Fruit fly (Drosophila melanogaster) whole organism, embryonic: ENCODE results near the gene Cep97.

Source experiments
- Ada2b ChIP-seq: fragments of 200-800 bp; sonication (Bioruptor generic); IDR thresholded peaks from 2 replicates; pipeline ENCODE4 v1.3.6; 2022; ENCODE audit warnings: missing biosample characterization, missing genetic modification characterization
- CG10979 ChIP-seq: fragments of 200-800 bp; sonication (Bioruptor generic); optimal IDR thresholded peaks from 2 replicates; lab custom pipeline; 2018; ENCODE audit warnings: missing biosample characterization, mild to moderate bottlenecking, missing genetic modification characterization, moderate library complexity
- CG12391 ChIP-seq: fragments of 200-800 bp; sonication (Bioruptor generic); optimal IDR thresholded peaks from 3 replicates; lab custom pipeline; 2018; ENCODE audit warnings: missing biosample characterization, mild to moderate bottlenecking, missing genetic modification characterization, moderate library complexity
- CG13287 ChIP-seq: fragments of 200-800 bp; sonication (Bioruptor generic); IDR thresholded peaks from 2 replicates; pipeline ENCODE4 v1.3.6; 2022; ENCODE audit warnings: missing biosample characterization, missing genetic modification characterization; ENCODE audit not compliant: partially characterized antibody
- CG13296 ChIP-seq: fragments of 200-800 bp; sonication (Bioruptor generic); optimal IDR thresholded peaks from 3 replicates; lab custom pipeline; 2018; ENCODE audit warnings: missing biosample characterization, mild to moderate bottlenecking, missing genetic modification characterization
- CG1603 ChIP-seq: fragments of 200-800 bp; sonication (Bioruptor generic); optimal IDR thresholded peaks from 2 replicates; lab custom pipeline; 2019; ENCODE audit warnings: missing biosample characterization, mild to moderate bottlenecking, missing genetic modification characterization, moderate library complexity
- CG17328 ChIP-seq: fragments of 200-800 bp; sonication (Bioruptor generic); IDR thresholded peaks from 2 replicates; pipeline ENCODE4 v1.3.6; 2022; ENCODE audit warnings: missing biosample characterization, missing genetic modification characterization
- CG2712 ChIP-seq: fragments of 200-800 bp; optimal IDR thresholded peaks from 3 replicates; lab custom pipeline; 2019; ENCODE audit warnings: missing biosample characterization, mild to moderate bottlenecking, missing genetic modification characterization, moderate library complexity
- CG30020 ChIP-seq: fragments of 200-800 bp; optimal IDR thresholded peaks from 2 replicates; lab custom pipeline; 2019; ENCODE audit warnings: missing biosample characterization, mild to moderate bottlenecking, missing genetic modification characterization, moderate library complexity
- CG31441 ChIP-seq: fragments of 200-800 bp; sonication (Bioruptor generic); IDR thresholded peaks from 2 replicates; pipeline ENCODE4 v1.3.6; 2022; ENCODE audit warnings: missing biosample characterization, missing genetic modification characterization
- CG32772 ChIP-seq: fragments of 200-800 bp; sonication (Bioruptor generic); IDR thresholded peaks from 2 replicates; pipeline ENCODE4 v1.3.6; 2022; ENCODE audit warnings: missing biosample characterization, missing genetic modification characterization
- CG34224 ChIP-seq: fragments of 200-800 bp; sonication (Bioruptor generic); IDR thresholded peaks from 3 replicates; pipeline ENCODE4 v1.3.6; 2022; ENCODE audit warnings: missing biosample characterization, missing genetic modification characterization; ENCODE audit not compliant: partially characterized antibody
- CG4360 ChIP-seq: fragments of 200-800 bp; sonication (Bioruptor generic); IDR thresholded peaks from 2 replicates; pipeline ENCODE4 v1.3.6; 2022; ENCODE audit warnings: missing biosample characterization, missing genetic modification characterization
- CG6254 ChIP-seq: fragments of 200-800 bp; sonication (Bioruptor generic); optimal IDR thresholded peaks from 3 replicates; lab custom pipeline; 2017; ENCODE audit warnings: mild to moderate bottlenecking, missing biosample characterization, missing genetic modification reagents, missing genetic modification characterization
- CG7372 ChIP-seq: fragments of 200-800 bp; sonication (Bioruptor generic); IDR thresholded peaks from 2 replicates; pipeline ENCODE4 v1.3.6; 2022; ENCODE audit warnings: missing biosample characterization, missing genetic modification characterization
- CG7745 ChIP-seq: fragments of 200-800 bp; sonication (Bioruptor generic); optimal IDR thresholded peaks from 2 replicates; lab custom pipeline; 2018; ENCODE audit warnings: missing biosample characterization, mild to moderate bottlenecking, missing genetic modification characterization, moderate library complexity
- CG8388 ChIP-seq: fragments of 200-800 bp; sonication (Bioruptor generic); optimal IDR thresholded peaks from 2 replicates; lab custom pipeline; 2019; ENCODE audit warnings: missing biosample characterization, mild to moderate bottlenecking, missing genetic modification characterization, moderate library complexity
- CG9437 ChIP-seq: fragments of 200-800 bp; sonication (Bioruptor generic); optimal IDR thresholded peaks from 2 replicates; lab custom pipeline; 2018; ENCODE audit warnings: missing biosample characterization, mild to moderate bottlenecking, missing genetic modification characterization
- CG9609 ChIP-seq: fragments of 200-800 bp; sonication (Bioruptor generic); optimal IDR thresholded peaks from 3 replicates; lab custom pipeline; 2016; ENCODE audit warnings: missing biosample characterization, missing genetic modification characterization
- CTCF ChIP-seq: fragments of 200-800 bp; sonication (Bioruptor generic); optimal IDR thresholded peaks from 2 replicates; lab custom pipeline; 2017; ENCODE audit warnings: missing biosample characterization, mild to moderate bottlenecking, missing genetic modification characterization, moderate library complexity
- CrebB ChIP-seq: fragments of 200-800 bp; sonication (Bioruptor generic); optimal IDR thresholded peaks from 3 replicates; lab custom pipeline; 2018; ENCODE audit warnings: missing biosample characterization, mild to moderate bottlenecking, missing genetic modification characterization
- Drgx ChIP-seq: fragments of 200-800 bp; sonication (Bioruptor generic); IDR thresholded peaks from 2 replicates; pipeline ENCODE4 v1.3.6; 2022; ENCODE audit warnings: missing biosample characterization, missing genetic modification characterization
- Fer1 ChIP-seq: fragments of 200-800 bp; sonication (Bioruptor generic); optimal IDR thresholded peaks from 2 replicates; lab custom pipeline; 2017; ENCODE audit warnings: missing biosample characterization, mild to moderate bottlenecking, missing genetic modification characterization
- HLH3B ChIP-seq: fragments of 200-800 bp; sonication (Bioruptor generic); IDR thresholded peaks from 2 replicates; pipeline ENCODE4 v1.3.6; 2022; ENCODE audit warnings: missing biosample characterization, missing genetic modification characterization
- Jarid2 ChIP-seq: fragments of 200-800 bp; sonication (Bioruptor generic); optimal IDR thresholded peaks from 3 replicates; lab custom pipeline; 2017; ENCODE audit warnings: mild to moderate bottlenecking, missing biosample characterization, missing genetic modification reagents, missing genetic modification characterization
- Med ChIP-seq: fragments of 200-800 bp; sonication (Bioruptor generic); peaks from one replicate; lab custom pipeline; 2016; ENCODE audit warnings: missing biosample characterization, missing genetic modification characterization, mild to moderate bottlenecking, inconsistent platforms, moderate library complexity
- PHDP ChIP-seq: fragments of 200-800 bp; sonication (Bioruptor generic); optimal IDR thresholded peaks from 3 replicates; lab custom pipeline; 2018; ENCODE audit warnings: missing biosample characterization, mild to moderate bottlenecking, missing genetic modification characterization, moderate library complexity
- Ptx1 ChIP-seq: fragments of 200-800 bp; sonication (Bioruptor generic); IDR thresholded peaks from 2 replicates; pipeline ENCODE4 v1.3.6; 2022; ENCODE audit warnings: missing biosample characterization, missing genetic modification characterization
- ash1 ChIP-seq: fragments of 200-800 bp; sonication (Bioruptor generic); optimal IDR thresholded peaks from 2 replicates; lab custom pipeline; 2018; ENCODE audit warnings: missing biosample characterization, mild to moderate bottlenecking, missing genetic modification characterization
- bowl ChIP-seq: fragments of 200-800 bp; sonication (Bioruptor generic); IDR thresholded peaks from 2 replicates; pipeline ENCODE4 v1.3.6; 2022; ENCODE audit warnings: missing biosample characterization, missing genetic modification characterization
- dmrt11E ChIP-seq: fragments of 200-800 bp; sonication (Bioruptor generic); optimal IDR thresholded peaks from 3 replicates; lab custom pipeline; 2018; ENCODE audit warnings: missing biosample characterization, mild to moderate bottlenecking, missing genetic modification characterization, moderate library complexity
- dysf ChIP-seq: fragments of 200-800 bp; sonication (Bioruptor generic); IDR thresholded peaks from 3 replicates; pipeline ENCODE4 v1.3.6; 2022; ENCODE audit warnings: missing biosample characterization, missing genetic modification characterization
- fu2 ChIP-seq: fragments of 200-800 bp; sonication (Bioruptor generic); optimal IDR thresholded peaks from 2 replicates; lab custom pipeline; 2016; ENCODE audit warnings: missing biosample characterization, missing genetic modification characterization
- gce ChIP-seq: fragments of 200-800 bp; sonication (Bioruptor generic); IDR thresholded peaks from 3 replicates; pipeline ENCODE4 v1.3.6; 2022; ENCODE audit warnings: missing biosample characterization, missing genetic modification characterization
- gem ChIP-seq: fragments of 200-800 bp; sonication (Bioruptor generic); optimal IDR thresholded peaks from 2 replicates; lab custom pipeline; 2019; ENCODE audit warnings: missing biosample characterization, mild to moderate bottlenecking, missing genetic modification characterization, moderate library complexity
- gsb-n ChIP-seq: fragments of 200-800 bp; sonication (Bioruptor generic); optimal IDR thresholded peaks from 3 replicates; lab custom pipeline; 2018; ENCODE audit warnings: missing biosample characterization, mild to moderate bottlenecking, missing genetic modification characterization
- hb ChIP-seq: fragments of 200-800 bp; sonication (Bioruptor generic); IDR thresholded peaks from 3 replicates; pipeline ENCODE4 v1.3.6; 2022; ENCODE audit warnings: missing biosample characterization, missing genetic modification characterization; ENCODE audit not compliant: partially characterized antibody
- ken ChIP-seq: fragments of 200-800 bp; sonication (Bioruptor generic); IDR thresholded peaks from 3 replicates; pipeline ENCODE4 v1.3.6; 2022; ENCODE audit warnings: missing biosample characterization, missing genetic modification characterization
- lmd ChIP-seq: fragments of 200-800 bp; sonication (Bioruptor generic); IDR thresholded peaks from 2 replicates; pipeline ENCODE4 v1.3.6; 2022; ENCODE audit warnings: missing biosample characterization, missing genetic modification characterization
- mirr ChIP-seq: fragments of 200-800 bp; sonication (Bioruptor generic); optimal IDR thresholded peaks from 3 replicates; lab custom pipeline; 2018; ENCODE audit warnings: missing biosample characterization, mild to moderate bottlenecking, missing genetic modification characterization
- mld ChIP-seq: fragments of 200-800 bp; sonication (Bioruptor generic); IDR thresholded peaks from 3 replicates; pipeline ENCODE4 v1.3.6; 2022; ENCODE audit warnings: missing biosample characterization, missing genetic modification characterization; ENCODE audit not compliant: partially characterized antibody
- nmo ChIP-seq: fragments of 200-800 bp; sonication (Bioruptor generic); optimal IDR thresholded peaks from 2 replicates; lab custom pipeline; 2018; ENCODE audit warnings: missing biosample characterization, mild to moderate bottlenecking, missing genetic modification characterization, moderate library complexity
- nom ChIP-seq: fragments of 200-800 bp; sonication (Bioruptor generic); optimal IDR thresholded peaks from 2 replicates; lab custom pipeline; 2017; ENCODE audit warnings: missing biosample characterization, missing genetic modification characterization, mild to moderate bottlenecking, moderate library complexity, missing genetic modification reagents
- prd ChIP-seq, 3 experiments: fragments of >200 bp in 2 of 3; fragments of 200-800 bp in 1 of 3; sonication (Bioruptor generic) in 1 of 3; optimal IDR thresholded peaks in 2 of 3; IDR thresholded peaks in 1 of 3; 2 replicates in 2 of 3; 3 replicates in 1 of 3; pipeline versions ENCODE4 v1.3.6 to Lab custom; 2017 to 2022; ENCODE audit warnings: missing biosample characterization in 1 of 3, missing genetic modification characterization in 1 of 3
- tgo ChIP-seq: fragments of 200-800 bp; sonication (Bioruptor generic); IDR thresholded peaks from 3 replicates; pipeline ENCODE4 v1.3.6; 2022; ENCODE audit warnings: missing biosample characterization, missing genetic modification characterization
- tup ChIP-seq: fragments of 200-800 bp; sonication (Bioruptor generic); optimal IDR thresholded peaks from 2 replicates; lab custom pipeline; 2016; ENCODE audit warnings: missing biosample characterization, mild to moderate bottlenecking, missing genetic modification characterization, moderate library complexity
- vvl ChIP-seq: fragments of 200-800 bp; sonication (Bioruptor generic); IDR thresholded peaks from 2 replicates; pipeline ENCODE4 v1.3.6; 2022; ENCODE audit warnings: missing biosample characterization, missing genetic modification characterization

The Cep97 gene

dm6 chr2L:3853507-3854030 is 13.9 kb upstream of the Cep97 start (continued):
- TF ChIP-seq dmrt11E (peak; percentile 67), CG31441 (GFP tag; lab: Robert Waterston, UW) (peak; percentile 31; the same call in 1 of the 2 replicates), CG13296 (GFP tag; lab: Kevin White, UChicago) (no peak), HLH3B (GFP tag; lab: Robert Waterston, UW) (0 out of 2 replicates have a peak, but pooled peaks have one; percentile 5), CG6254 (GFP tag; lab: Kevin White, UChicago) (peak; percentile 8), CG17328 (GFP tag; lab: Robert Waterston, UW) (peak; percentile 48; the same call in 1 of the 2 replicates), Med (GFP tag; lab: Kevin White, UChicago) (peak; percentile 25), bowl (GFP tag; lab: Robert Waterston, UW) (no peak), nmo (GFP tag; lab: Kevin White, UChicago) (peak; percentile 22), CG1603 (tag; lab: Kevin White, UChicago) (peak; percentile 22), CG12391 (tag; lab: Kevin White, UChicago) (peak; percentile 4), Ptx1 (GFP tag; lab: Robert Waterston, UW) (0 out of 2 replicates have a peak, but pooled peaks have one; percentile 14), prd (optimal IDR thresholded peaks at IDR 0.05; lab: Kevin White, UChicago) (no peak), prd (GFP tag; IDR thresholded peaks at IDR 0.05; lab: Robert Waterston, UW) (peak; percentile 71)

dm6 chr2L:3855528-3856189 is 11.8 kb upstream of the Cep97 start:
- TF ChIP-seq hb (no peak), CrebB (no peak), CG7372 (no peak), mld (GFP tag; lab: Robert Waterston, UW) (no peak), ken (no peak), Jarid2 (no peak), CG13287 (no peak), CG9437 (GFP tag; lab: Kevin White, UChicago) (peak; percentile 1), CG7745 (tag; lab: Kevin White, UChicago) (no peak), gce (no peak), CG34224 (GFP tag; lab: Robert Waterston, UW) (no peak), Fer1 (no peak), mirr (no peak), CG8388 (GFP tag; lab: Kevin White, UChicago) (peak; percentile 49), nmo (GFP tag; lab: Kevin White, UChicago) (peak; percentile 36), lmd (GFP tag; lab: Robert Waterston, UW) (no peak), CG30020 (tag; lab: Kevin White, UChicago) (no peak), CG9609 (GFP tag; lab: Kevin White, UChicago) (no peak), PHDP (peak; percentile 24), vvl (GFP tag; lab: Robert Waterston, UW) (no peak), dysf (GFP tag; lab: Robert Waterston, UW) (peak; percentile 41; the same call in 1 of the 3 replicates), CTCF (GFP tag; lab: Kevin White, UChicago) (no peak), CG32772 (GFP tag; lab: Robert Waterston, UW) (no peak), dmrt11E (peak; percentile 52), gsb-n (tag; lab: Kevin White, UChicago) (no peak), ash1 (GFP tag; lab: Kevin White, UChicago) (no peak), CG4360 (GFP tag; lab: Robert Waterston, UW) (peak; percentile 72), Ada2b (GFP tag; lab: Robert Waterston, UW) (no peak), tgo (no peak), fu2 (GFP tag; lab: Kevin White, UChicago) (no peak), gem (tag; lab: Kevin White, UChicago) (peak; percentile 68), Drgx (GFP tag; lab: Robert Waterston, UW) (no peak), CG10979 (tag; lab: Kevin White, UChicago) (peak; percentile 64), bowl (GFP tag; lab: Robert Waterston, UW) (no peak), tup (GFP tag; lab: Kevin White, UChicago) (no peak), CG2712 (peak; percentile 40), nom (GFP tag; lab: Kevin White, UChicago) (no peak)
